Worm (Caenorhabditis elegans) whole organism, L1 larva: ENCODE results near the gene unc-4.

Experiments used
- C16A3.4 ChIP-seq: fragments of 150-350 bp; optimal IDR thresholded peaks from 2 replicates; lab custom pipeline; 2014; ENCODE audit warnings: missing biosample characterization, missing genetic modification characterization
- C34B4.2 ChIP-seq: sonication (generic microtip); optimal IDR thresholded peaks from 2 replicates; lab custom pipeline; 2017; ENCODE audit warnings: mild to moderate bottlenecking, missing genetic modification characterization, missing compliant biosample characterization
- Y116A8C.19 ChIP-seq: sonication (generic microtip); optimal IDR thresholded peaks from 2 replicates; lab custom pipeline; 2016; ENCODE audit warnings: missing compliant biosample characterization, missing genetic modification characterization, borderline replicate concordance
- aha-1 ChIP-seq: fragments of 150-350 bp; optimal IDR thresholded peaks from 2 replicates; lab custom pipeline; 2014; ENCODE audit warnings: missing biosample characterization, missing genetic modification characterization
- alr-1 ChIP-seq: fragments of 200-800 bp; sonication (Bioruptor generic); optimal IDR thresholded peaks from 2 replicates; lab custom pipeline; 2018; ENCODE audit warnings: borderline replicate concordance, mild to moderate bottlenecking, missing genetic modification characterization, missing compliant biosample characterization
- aly-2 ChIP-seq: fragments of 150-350 bp; optimal IDR thresholded peaks from 2 replicates; lab custom pipeline; 2014; ENCODE audit warnings: missing biosample characterization, missing genetic modification characterization
- ceh-63 ChIP-seq: fragments of 200-800 bp; sonication (Bioruptor generic); optimal IDR thresholded peaks from 2 replicates; lab custom pipeline; 2018; ENCODE audit warnings: mild to moderate bottlenecking, missing genetic modification characterization, missing compliant biosample characterization
- ceh-8 ChIP-seq: fragments of 200-800 bp; sonication (Bioruptor generic); optimal IDR thresholded peaks from 2 replicates; lab custom pipeline; 2018; ENCODE audit warnings: mild to moderate bottlenecking, missing genetic modification characterization, moderate library complexity, missing compliant biosample characterization
- dpl-1 ChIP-seq, 3 experiments: fragments of 150-350 bp in 2 of 3; sonication (generic microtip) in 1 of 3; optimal IDR thresholded peaks; 2 replicates each; lab custom pipeline; 2014 to 2017; ENCODE audit warnings: missing biosample characterization in 3 of 3, missing genetic modification characterization in 3 of 3, missing genetic modification reagents in 3 of 3
- efl-1 ChIP-seq, 4 experiments: fragments of 150-350 bp; optimal IDR thresholded peaks in 3 of 4; peaks in 1 of 4; 1 replicate in 1 of 4; 2 replicates in 3 of 4; lab custom pipeline; 2014; ENCODE audit warnings: missing biosample characterization in 2 of 4, missing genetic modification characterization in 2 of 4, missing genetic modification reagents in 2 of 4
- egl-13 ChIP-seq: sonication (generic microtip); optimal IDR thresholded peaks from 2 replicates; lab custom pipeline; 2016; ENCODE audit warnings: missing genotype, missing genetic modification reagents, missing genetic modification characterization, missing compliant biosample characterization
- elt-3 ChIP-seq, 6 experiments: fragments of 150-350 bp in 1 of 6; sonication (generic microtip); optimal IDR thresholded peaks; 2 replicates each; lab custom pipeline; 2017 to 2018; ENCODE audit warnings: missing biosample characterization in 6 of 6, missing genetic modification characterization in 6 of 6, inconsistent platforms in 1 of 6
- fkh-4 ChIP-seq: sonication (generic microtip); optimal IDR thresholded peaks from 2 replicates; lab custom pipeline; 2016; ENCODE audit warnings: missing compliant biosample characterization, missing genetic modification characterization, borderline replicate concordance
- fkh-8 ChIP-seq: sonication (generic microtip); optimal IDR thresholded peaks from 2 replicates; lab custom pipeline; 2016; ENCODE audit warnings: mild to moderate bottlenecking, missing genetic modification characterization, missing compliant biosample characterization
- grh-1 ChIP-seq: fragments of 200-800 bp; sonication (Bioruptor generic); IDR thresholded peaks from 2 replicates; pipeline ENCODE4 v1.3.6; 2022; ENCODE audit warnings: missing genetic modification reagents, missing genetic modification characterization, missing compliant biosample characterization
- hlh-4 ChIP-seq: sonication (generic microtip); optimal IDR thresholded peaks from 2 replicates; lab custom pipeline; 2016; ENCODE audit warnings: mild to moderate bottlenecking, missing genetic modification characterization, missing compliant biosample characterization
- irx-1 ChIP-seq: sonication (generic microtip); optimal IDR thresholded peaks from 2 replicates; lab custom pipeline; 2016; ENCODE audit warnings: missing genetic modification characterization, missing compliant biosample characterization
- isw-1 ChIP-seq: fragments of 200-800 bp; sonication (Bioruptor generic); IDR thresholded peaks from 2 replicates; pipeline ENCODE4 v1.3.6; 2022; ENCODE audit warnings: missing genetic modification characterization, missing compliant biosample characterization
- lin-39 ChIP-seq: fragments of 150-350 bp; optimal IDR thresholded peaks from 2 replicates; lab custom pipeline; 2014; ENCODE audit warnings: missing biosample characterization, missing genetic modification reagents, missing genetic modification characterization
- lir-3 ChIP-seq: sonication (generic microtip); optimal IDR thresholded peaks from 2 replicates; lab custom pipeline; 2016; ENCODE audit warnings: mild to moderate bottlenecking, missing genetic modification characterization, moderate library complexity, missing compliant biosample characterization; ENCODE audit not compliant: poor library complexity
- mab-9 ChIP-seq: fragments of 200-800 bp; sonication (Bioruptor generic); IDR thresholded peaks from 2 replicates; pipeline ENCODE4 v1.3.6; 2022; ENCODE audit warnings: missing genetic modification reagents, missing genetic modification characterization, missing compliant biosample characterization
- mdl-1 ChIP-seq, 2 experiments: fragments of 150-350 bp; optimal IDR thresholded peaks; 2 replicates each; lab custom pipeline; 2014 to 2017; ENCODE audit warnings: missing biosample characterization in 2 of 2, missing genetic modification characterization in 2 of 2, inconsistent platforms in 1 of 2
- mep-1 ChIP-seq: fragments of 150-350 bp; optimal IDR thresholded peaks from 2 replicates; lab custom pipeline; 2014; ENCODE audit warnings: missing biosample characterization, missing genetic modification characterization
- nhr-11 ChIP-seq: fragments of 150-350 bp; optimal IDR thresholded peaks from 2 replicates; lab custom pipeline; 2014; ENCODE audit warnings: missing biosample characterization, missing genetic modification characterization
- nhr-19 ChIP-seq: fragments of 200-800 bp; sonication (Bioruptor generic); conservative IDR thresholded peaks from 2 replicates; pipeline ENCODE4 v1.3.6; 2022; ENCODE audit warnings: missing genetic modification characterization, missing compliant biosample characterization
- nhr-237 ChIP-seq: fragments of 150-350 bp; optimal IDR thresholded peaks from 2 replicates; lab custom pipeline; 2014; ENCODE audit warnings: missing biosample characterization, missing genetic modification characterization
- nhr-28 ChIP-seq: fragments of 150-350 bp; optimal IDR thresholded peaks from 2 replicates; lab custom pipeline; 2014; ENCODE audit warnings: missing biosample characterization, missing genetic modification characterization
- nhr-71 ChIP-seq: sonication (generic microtip); optimal IDR thresholded peaks from 2 replicates; lab custom pipeline; 2016; ENCODE audit warnings: mild to moderate bottlenecking, missing genetic modification characterization, moderate library complexity, missing compliant biosample characterization
- nhr-76 ChIP-seq: sonication (generic microtip); optimal IDR thresholded peaks from 2 replicates; lab custom pipeline; 2017; ENCODE audit warnings: missing biosample characterization, missing genetic modification characterization
- nhr-77 ChIP-seq: fragments of 150-350 bp; optimal IDR thresholded peaks from 2 replicates; lab custom pipeline; 2014; ENCODE audit warnings: missing biosample characterization, missing genetic modification characterization
- nhr-84 ChIP-seq: sonication (generic microtip); optimal IDR thresholded peaks from 2 replicates; lab custom pipeline; 2017; ENCODE audit warnings: missing biosample characterization, missing genetic modification characterization
- nhr-90 ChIP-seq: sonication (generic microtip); optimal IDR thresholded peaks from 2 replicates; lab custom pipeline; 2016; ENCODE audit warnings: mild to moderate bottlenecking, missing genetic modification characterization, missing compliant biosample characterization; ENCODE audit not compliant: poor library complexity
- pax-3 ChIP-seq: fragments of 200-800 bp; sonication (Bioruptor generic); optimal IDR thresholded peaks from 2 replicates; lab custom pipeline; 2018; ENCODE audit warnings: mild to moderate bottlenecking, missing genetic modification characterization, moderate library complexity, missing compliant biosample characterization
- rnt-1 ChIP-seq: sonication (generic microtip); optimal IDR thresholded peaks from 2 replicates; lab custom pipeline; 2016; ENCODE audit warnings: mild to moderate bottlenecking, missing genetic modification characterization, moderate library complexity, missing compliant biosample characterization
- sox-4 ChIP-seq: sonication (generic microtip); optimal IDR thresholded peaks from 2 replicates; lab custom pipeline; 2016; ENCODE audit warnings: missing genetic modification characterization, missing compliant biosample characterization
- sptf-1 ChIP-seq: fragments of 150-350 bp; optimal IDR thresholded peaks from 2 replicates; lab custom pipeline; 2014; ENCODE audit warnings: missing biosample characterization, missing genetic modification characterization
- swsn-7 ChIP-seq: sonication (generic microtip); optimal IDR thresholded peaks from 2 replicates; lab custom pipeline; 2016; ENCODE audit warnings: missing genetic modification characterization, missing compliant biosample characterization
- tlp-1 ChIP-seq: fragments of 150-350 bp; optimal IDR thresholded peaks from 2 replicates; lab custom pipeline; 2014; ENCODE audit warnings: missing biosample characterization, missing genetic modification characterization
- unc-98 ChIP-seq: fragments of 200-800 bp; sonication (Bioruptor generic); IDR thresholded peaks from 2 replicates; pipeline ENCODE4 v1.3.6; 2022; ENCODE audit warnings: missing genetic modification characterization, missing compliant biosample characterization
- vab-15 ChIP-seq: sonication (generic microtip); optimal IDR thresholded peaks from 2 replicates; lab custom pipeline; 2017; ENCODE audit warnings: missing genotype, mild to moderate bottlenecking, missing genetic modification characterization, missing compliant biosample characterization
- xbp-1 ChIP-seq: sonication (generic microtip); optimal IDR thresholded peaks from 2 replicates; lab custom pipeline; 2016; ENCODE audit warnings: missing genetic modification characterization, missing compliant biosample characterization
- ztf-4 ChIP-seq: fragments of 150-350 bp; optimal IDR thresholded peaks from 2 replicates; lab custom pipeline; 2014; ENCODE audit warnings: missing biosample characterization, missing genetic modification characterization

unc-4 gene

ce11 chrII:9900276-9900675 lies at the start of gene unc-4:
Gene unc-4 (minus strand): TSS chrII:9900376.
- TF ChIP-seq ztf-4 (tag; lab: Kevin White, UChicago): no peak

- no peak for TF ChIP-seq xbp-1 (tag; lab: Kevin White, UChicago)
Measured at ce11 chrII:9948662-9949061, 48.5 kb upstream of the unc-4 start.

- no peak for TF ChIP-seq mep-1
Measured at ce11 chrII:9943837-9944236, 43.7 kb upstream of the unc-4 start, which contains the start of gene flad-1. Gene flad-1 (plus strand): TSS chrII:9944137.

DNA sequence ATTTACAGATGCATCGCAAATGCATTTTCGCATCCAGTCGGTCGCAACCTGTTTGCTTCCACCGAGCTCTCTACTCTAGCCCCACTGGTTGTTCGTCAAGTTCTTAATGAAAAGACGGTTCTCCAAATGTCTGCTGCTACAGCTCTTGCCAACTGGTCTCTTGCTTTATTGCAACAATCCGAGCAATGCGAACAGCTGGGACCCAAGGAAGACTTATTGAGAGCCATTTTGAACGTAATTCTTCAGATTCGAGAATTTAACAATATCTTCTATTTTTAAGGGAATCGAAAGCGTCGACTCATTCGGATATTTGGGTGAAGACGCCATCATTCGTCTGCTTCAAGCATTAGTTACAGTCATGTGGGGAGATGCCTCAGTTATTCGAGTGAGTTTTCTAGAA lies 43.1 kb upstream of the unc-4 start:
- TF ChIP-seq Y116A8C.19: no peak
- TF ChIP-seq sox-4: no peak
- TF ChIP-seq nhr-71 (tag; lab: Kevin White, UChicago): no peak
- TF ChIP-seq pax-3 (tag; lab: Kevin White, UChicago): no peak
- TF ChIP-seq C34B4.2 (tag; lab: Kevin White, UChicago): no peak
- no peak for TF ChIP-seq irx-1 (tag; lab: Kevin White, UChicago)
- no peak for TF ChIP-seq hlh-4 (tag; lab: Kevin White, UChicago)
- no peak for TF ChIP-seq ceh-63 (GFP tag; lab: Kevin White, UChicago)
- no peak for TF ChIP-seq sptf-1
- no peak for TF ChIP-seq rnt-1 (tag; lab: Kevin White, UChicago)
- TF ChIP-seq unc-98 (GFP tag; lab: Robert Waterston, UW): no peak
- TF ChIP-seq aly-2 (tag; lab: Kevin White, UChicago): no peak
- no peak for TF ChIP-seq fkh-4 (tag; lab: Kevin White, UChicago)
- TF ChIP-seq tlp-1 (tag; lab: Kevin White, UChicago): no peak
- TF ChIP-seq xbp-1 (tag; lab: Kevin White, UChicago): no peak
- TF ChIP-seq nhr-77 (tag; lab: Kevin White, UChicago): no peak
- TF ChIP-seq alr-1 (tag; lab: Kevin White, UChicago): no peak
- TF ChIP-seq aha-1 (tag; lab: Kevin White, UChicago): no peak
- no peak for TF ChIP-seq efl-1 (optimal IDR thresholded peaks at IDR 0.05; lab: Kevin White, UChicago)
- TF ChIP-seq efl-1 (GFP tag; optimal IDR thresholded peaks at IDR 0.05 in 1 of 2; lab: Kevin White, UChicago): no peak
- no peak for TF ChIP-seq lin-39

- TF ChIP-seq dpl-1 (GFP tag; optimal IDR thresholded peaks at IDR 0.05; lab: Kevin White, UChicago): peak; percentile 95 to 98 (median 97)
- TF ChIP-seq elt-3 (tag; optimal IDR thresholded peaks at IDR 0.05; lab: Kevin White, UChicago): peak in 5 of 6 experiments; percentile 8 to 95 (median 49)
- peak; percentile 86 for TF ChIP-seq fkh-8 (tag; lab: Kevin White, UChicago)
- peak; percentile 86 for TF ChIP-seq unc-98 (GFP tag; lab: Robert Waterston, UW)
- TF ChIP-seq ceh-63 (GFP tag; lab: Kevin White, UChicago): no peak
- TF ChIP-seq nhr-76 (tag; lab: Kevin White, UChicago): no peak
- peak; percentile 37 for TF ChIP-seq nhr-237 (tag; lab: Kevin White, UChicago)
- peak; percentile 83 for TF ChIP-seq isw-1 (GFP tag; lab: Robert Waterston, UW)
- TF ChIP-seq nhr-28 (tag; lab: Kevin White, UChicago): no peak
- TF ChIP-seq nhr-11 (tag; lab: Kevin White, UChicago): peak; percentile 89
- TF ChIP-seq grh-1 (GFP tag; lab: Robert Waterston, UW): peak; percentile 72; the same call in 1 of the 2 replicates
- TF ChIP-seq nhr-90: peak; percentile 93
- TF ChIP-seq vab-15 (tag; lab: Kevin White, UChicago): peak; percentile 85
- TF ChIP-seq Y116A8C.19: peak; percentile 80
- TF ChIP-seq nhr-77 (tag; lab: Kevin White, UChicago): peak; percentile 48
- no peak for TF ChIP-seq nhr-84
- TF ChIP-seq ceh-8 (GFP tag; lab: Kevin White, UChicago): peak; percentile 61
- peak; percentile 96 for TF ChIP-seq nhr-71 (tag; lab: Kevin White, UChicago)
- TF ChIP-seq lir-3 (tag; lab: Kevin White, UChicago): peak; percentile 97
- peak; percentile 71 for TF ChIP-seq mab-9 (GFP tag; lab: Robert Waterston, UW)
- peak; percentile 92 for TF ChIP-seq egl-13 (tag; lab: Kevin White, UChicago)
- TF ChIP-seq pax-3 (tag; lab: Kevin White, UChicago): peak; percentile 90
- peak; percentile 95 for TF ChIP-seq mep-1
- peak; percentile 91 for TF ChIP-seq swsn-7 (tag; lab: Kevin White, UChicago)
- no peak for TF ChIP-seq tlp-1 (tag; lab: Kevin White, UChicago)
- TF ChIP-seq lin-39: peak; percentile 73
- peak; percentile 47 for TF ChIP-seq ztf-4 (tag; lab: Kevin White, UChicago)
- peak in 1 of 2 experiments; percentile 78 for TF ChIP-seq mdl-1 (tag; optimal IDR thresholded peaks at IDR 0.05; lab: Kevin White, UChicago)
- TF ChIP-seq C16A3.4 (tag; lab: Kevin White, UChicago): peak; percentile 93
- TF ChIP-seq sptf-1: no peak
- TF ChIP-seq nhr-19 (GFP tag; lab: Robert Waterston, UW): peak; percentile 88
Measured at ce11 chrII:9940430-9940829, 40.3 kb upstream of the unc-4 start, which contains the start of gene ufd-3. Gene ufd-3 (plus strand): TSS chrII:9940753.
